Worm (Caenorhabditis elegans): ENCODE data around the gene nspd-7.

nspd-7 gene

ce11 chrIV:10219208-10219607, 49.8 kb downstream of the nspd-7 start, which contains the start of gene qns-1:
Gene qns-1, minus strand, starts transcription at chrIV:10219308.
- TF ChIP-seq daf-19 (GFP tag; conservative IDR thresholded peaks at IDR 0.05): no peak
- TF ChIP-seq nhr-28 (tag; optimal IDR thresholded peaks at IDR 0.05): no peak
- no peak for TF ChIP-seq madf-5 (GFP tag; IDR thresholded peaks at IDR 0.05)
- no peak for TF ChIP-seq ceh-44 (GFP tag; IDR thresholded peaks at IDR 0.05)
- no peak for TF ChIP-seq ZK546.5 (tag; optimal IDR thresholded peaks at IDR 0.05)
- no peak for TF ChIP-seq saeg-2 (GFP tag; IDR thresholded peaks at IDR 0.05)
- TF ChIP-seq unc-130 (GFP tag; optimal IDR thresholded peaks at IDR 0.05): no peak

Measured in whole organism, L4 larva.